Worm (Caenorhabditis elegans) whole organism, early embryonic: ENCODE results near the gene lin-42.

Experiments used
- B0310.2 ChIP-seq: sonication (generic microtip); optimal IDR thresholded peaks from 2 replicates; lab custom pipeline; 2016; ENCODE audit warnings: mild to moderate bottlenecking, missing genetic modification characterization, missing compliant biosample characterization
- aly-1 ChIP-seq: sonication (generic microtip); optimal IDR thresholded peaks from 2 replicates; lab custom pipeline; 2016; ENCODE audit warnings: missing genetic modification characterization, missing compliant biosample characterization
- ama-1 ChIP-seq: fragments of 150-350 bp; optimal IDR thresholded peaks from 2 replicates; lab custom pipeline; 2014
- hmbx-1 ChIP-seq: sonication (generic microtip); optimal IDR thresholded peaks from 2 replicates; lab custom pipeline; 2016; ENCODE audit warnings: mild to moderate bottlenecking, missing genetic modification characterization, missing compliant biosample characterization

DNA sequence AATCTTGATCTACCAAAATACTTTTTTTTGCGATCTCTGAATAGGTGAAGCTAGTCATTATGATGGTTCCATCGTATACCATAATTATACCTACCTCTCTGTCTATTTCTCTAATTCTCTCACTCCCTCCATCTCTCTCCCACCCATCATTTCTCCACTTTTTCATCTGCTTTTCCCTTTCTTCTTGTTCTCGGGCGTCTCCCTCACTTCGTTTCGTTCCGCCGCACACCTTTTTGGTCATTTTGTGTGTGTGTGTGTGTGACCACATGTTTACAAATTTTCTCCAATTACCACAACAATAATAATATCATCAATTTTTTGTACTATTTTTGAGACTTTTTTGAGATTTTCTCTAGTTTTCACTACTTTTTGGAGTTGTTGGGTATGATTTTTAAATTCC lies 60.3 kb downstream of the lin-42 start:
- TF ChIP-seq aly-1 (tag; lab: Kevin White, UChicago) (no peak), B0310.2 (tag; lab: Kevin White, UChicago) (no peak), hmbx-1 (tag; lab: Kevin White, UChicago) (no peak), ama-1 (lab: Kevin White, UChicago) (no peak)
